Worm (Caenorhabditis elegans): Measurements from ENCODE around the gene B0513.4.

ce11 chrIV:13902774-13903173 is 22.8 kb downstream of the B0513.4 start, which contains the start of gene Y37A1A.3:
- TF ChIP-seq med-1 (GFP tag; optimal IDR thresholded peaks at IDR 0.05; ENCODE audit: insufficient read depth), result no peak
- TF ChIP-seq tab-1 (GFP tag; IDR thresholded peaks at IDR 0.05), result no peak
- TF ChIP-seq flt-1 (GFP tag; IDR thresholded peaks at IDR 0.05), result no peak
- no peak for TF ChIP-seq ztf-29 (GFP tag; IDR thresholded peaks at IDR 0.05)
